Fruit fly (Drosophila melanogaster) whole organism, embryonic: ENCODE measurements around the gene CG10214.

Source experiments
- Atf3 ChIP-seq: fragments of 200-800 bp; sonication (Bioruptor generic); optimal IDR thresholded peaks from 3 replicates; lab custom pipeline; 2016; ENCODE audit warnings: missing biosample characterization, missing genetic modification characterization
- BEAF-32 ChIP-seq: fragments of 200-800 bp; sonication (Bioruptor generic); optimal IDR thresholded peaks from 3 replicates; lab custom pipeline; 2017; ENCODE audit warnings: missing biosample characterization, missing genetic modification characterization, mild to moderate bottlenecking, moderate library complexity, missing genetic modification reagents
- CG11247 ChIP-seq: fragments of 200-800 bp; sonication (Bioruptor generic); IDR thresholded peaks from 2 replicates; pipeline ENCODE4 v1.3.6; 2022; ENCODE audit warnings: missing biosample characterization, missing genetic modification characterization
- CG1233 ChIP-seq: fragments of 200-800 bp; sonication (Bioruptor generic); optimal IDR thresholded peaks from 4 replicates; lab custom pipeline; 2018; ENCODE audit warnings: missing biosample characterization, mild to moderate bottlenecking, missing genetic modification characterization
- CG16863 ChIP-seq: fragments of 200-800 bp; sonication (Bioruptor generic); optimal IDR thresholded peaks from 3 replicates; lab custom pipeline; 2016; ENCODE audit warnings: missing biosample characterization, missing genetic modification characterization
- CG17385 ChIP-seq: fragments of 200-800 bp; sonication (Bioruptor generic); optimal IDR thresholded peaks from 3 replicates; lab custom pipeline; 2018; ENCODE audit warnings: missing biosample characterization, mild to moderate bottlenecking, missing genetic modification characterization
- CG1792 ChIP-seq: fragments of 200-800 bp; sonication (Bioruptor generic); optimal IDR thresholded peaks from 2 replicates; lab custom pipeline; 2016; ENCODE audit warnings: missing biosample characterization, missing genetic modification characterization
- CG3847 ChIP-seq: fragments of 200-800 bp; sonication (Bioruptor generic); IDR thresholded peaks from 2 replicates; pipeline ENCODE4 v1.3.6; 2022; ENCODE audit warnings: missing biosample characterization, missing genetic modification characterization
- CG3995 ChIP-seq: fragments of 200-800 bp; sonication (Bioruptor generic); optimal IDR thresholded peaks from 3 replicates; lab custom pipeline; 2016; ENCODE audit warnings: missing biosample characterization, missing genetic modification characterization
- CG42726 ChIP-seq: fragments of 200-800 bp; sonication (Bioruptor generic); IDR thresholded peaks from 2 replicates; pipeline ENCODE4 v1.3.6; 2022; ENCODE audit warnings: missing biosample characterization, missing genetic modification characterization; ENCODE audit not compliant: partially characterized antibody
- CG4820 ChIP-seq: fragments of 200-800 bp; sonication (Bioruptor generic); optimal IDR thresholded peaks from 3 replicates; lab custom pipeline; 2016; ENCODE audit warnings: missing biosample characterization, missing genetic modification characterization
- CG4854 ChIP-seq: fragments of 200-800 bp; sonication (Bioruptor generic); optimal IDR thresholded peaks from 2 replicates; lab custom pipeline; 2016; ENCODE audit warnings: missing biosample characterization, missing genetic modification characterization, inconsistent platforms
- CG8478 ChIP-seq: fragments of >200 bp; optimal IDR thresholded peaks from 2 replicates; lab custom pipeline; 2018
- CG8944 ChIP-seq: fragments of 200-800 bp; sonication (Bioruptor generic); optimal IDR thresholded peaks from 3 replicates; lab custom pipeline; 2016; ENCODE audit warnings: missing biosample characterization, missing genetic modification characterization
- CG9817 ChIP-seq: fragments of 200-800 bp; sonication (Bioruptor generic); optimal IDR thresholded peaks from 2 replicates; lab custom pipeline; 2018; ENCODE audit warnings: missing biosample characterization, mild to moderate bottlenecking, missing genetic modification characterization, moderate library complexity
- Dad ChIP-seq: fragments of 200-800 bp; sonication (Bioruptor generic); optimal IDR thresholded peaks from 3 replicates; lab custom pipeline; 2016; ENCODE audit warnings: missing biosample characterization, missing genetic modification characterization
- Dip3 ChIP-seq: fragments of 200-800 bp; sonication (Bioruptor generic); optimal IDR thresholded peaks from 3 replicates; lab custom pipeline; 2016; ENCODE audit warnings: missing biosample characterization, missing genetic modification characterization
- E2f2 ChIP-seq: fragments of 200-800 bp; sonication (Bioruptor generic); IDR thresholded peaks from 2 replicates; pipeline ENCODE4 v1.3.6; 2022; ENCODE audit warnings: missing biosample characterization, missing genetic modification characterization
- Ets65A ChIP-seq: fragments of 200-800 bp; sonication (Bioruptor generic); peaks from one replicate; lab custom pipeline; 2016; ENCODE audit warnings: missing biosample characterization, missing genetic modification characterization
- HmgD ChIP-seq: fragments of 200-800 bp; sonication (Bioruptor generic); optimal IDR thresholded peaks from 3 replicates; lab custom pipeline; 2016; ENCODE audit warnings: missing biosample characterization, missing genetic modification characterization
- Hr39 ChIP-seq: fragments of >200 bp; optimal IDR thresholded peaks from 2 replicates; lab custom pipeline; 2017
- Hr51 ChIP-seq, 2 experiments: fragments of 200-800 bp; sonication (Bioruptor generic); optimal IDR thresholded peaks; 2 replicates in 1 of 2; 3 replicates in 1 of 2; lab custom pipeline; 2016 to 2018; ENCODE audit warnings: missing biosample characterization in 2 of 2, missing genetic modification characterization in 2 of 2, mild to moderate bottlenecking in 1 of 2, moderate library complexity in 1 of 2
- Lpt ChIP-seq: fragments of >200 bp; optimal IDR thresholded peaks from 2 replicates; lab custom pipeline; 2018; ENCODE audit warnings: missing biosample characterization, missing genetic modification characterization
- Med ChIP-seq: fragments of 200-800 bp; sonication (Bioruptor generic); peaks from one replicate; lab custom pipeline; 2016; ENCODE audit warnings: missing biosample characterization, missing genetic modification characterization, mild to moderate bottlenecking, inconsistent platforms, moderate library complexity
- Myb ChIP-seq: fragments of 200-800 bp; sonication (Bioruptor generic); optimal IDR thresholded peaks from 2 replicates; lab custom pipeline; 2016; ENCODE audit warnings: missing biosample characterization, missing genetic modification characterization
- NfI ChIP-seq: fragments of 200-800 bp; sonication (Bioruptor generic); optimal IDR thresholded peaks from 3 replicates; lab custom pipeline; 2018; ENCODE audit warnings: missing biosample characterization, mild to moderate bottlenecking, missing genetic modification characterization, moderate library complexity
- PHDP ChIP-seq: fragments of 200-800 bp; sonication (Bioruptor generic); optimal IDR thresholded peaks from 3 replicates; lab custom pipeline; 2018; ENCODE audit warnings: missing biosample characterization, mild to moderate bottlenecking, missing genetic modification characterization, moderate library complexity
- Rx ChIP-seq: fragments of 200-800 bp; sonication (Bioruptor generic); IDR thresholded peaks from 2 replicates; pipeline ENCODE4 v1.3.6; 2022; ENCODE audit warnings: missing biosample characterization, missing genetic modification characterization
- Six4 ChIP-seq: fragments of 200-800 bp; sonication (Bioruptor generic); optimal IDR thresholded peaks from 2 replicates; lab custom pipeline; 2016; ENCODE audit warnings: missing biosample characterization, missing genetic modification characterization
- Stat92E ChIP-seq, 3 experiments: fragments of >200 bp in 2 of 3; fragments of 200-800 bp in 1 of 3; sonication (Bioruptor generic) in 1 of 3; optimal IDR thresholded peaks; 2 replicates each; lab custom pipeline; 2017 to 2019; ENCODE audit warnings: missing biosample characterization in 3 of 3, missing genetic modification characterization in 3 of 3, mild to moderate bottlenecking in 1 of 3, moderate library complexity in 1 of 3
- ase ChIP-seq: fragments of 200-800 bp; sonication (Bioruptor generic); IDR thresholded peaks from 3 replicates; pipeline ENCODE4 v1.3.6; 2022; ENCODE audit warnings: missing biosample characterization, missing genetic modification characterization
- bcd ChIP-seq: fragments of 200-800 bp; sonication (Bioruptor generic); optimal IDR thresholded peaks from 2 replicates; lab custom pipeline; 2017; ENCODE audit warnings: missing biosample characterization, mild to moderate bottlenecking, missing genetic modification characterization
- bowl ChIP-seq: fragments of 200-800 bp; sonication (Bioruptor generic); IDR thresholded peaks from 2 replicates; pipeline ENCODE4 v1.3.6; 2022; ENCODE audit warnings: missing biosample characterization, missing genetic modification characterization
- cg ChIP-seq: fragments of 200-800 bp; sonication (Bioruptor generic); optimal IDR thresholded peaks from 3 replicates; lab custom pipeline; 2019; ENCODE audit warnings: missing biosample characterization, mild to moderate bottlenecking, missing genetic modification characterization, moderate library complexity
- chm ChIP-seq: fragments of 200-800 bp; sonication (Bioruptor generic); IDR thresholded peaks from 2 replicates; pipeline ENCODE4 v1.3.6; 2022; ENCODE audit warnings: missing biosample characterization, missing genetic modification characterization
- crp ChIP-seq, 2 experiments: fragments of 200-800 bp; sonication (Bioruptor generic); optimal IDR thresholded peaks; 2 replicates in 1 of 2; 3 replicates in 1 of 2; lab custom pipeline; 2017; ENCODE audit warnings: missing biosample characterization in 2 of 2, missing genetic modification characterization in 2 of 2, mild to moderate bottlenecking in 1 of 2, moderate library complexity in 1 of 2
- da ChIP-seq: fragments of 200-800 bp; sonication (Bioruptor generic); optimal IDR thresholded peaks from 2 replicates; lab custom pipeline; 2016; ENCODE audit warnings: missing biosample characterization, missing genetic modification characterization
- dati ChIP-seq: fragments of 200-800 bp; sonication (Bioruptor generic); IDR thresholded peaks from 2 replicates; pipeline ENCODE4 v1.3.6; 2022; ENCODE audit warnings: missing biosample characterization, missing genetic modification characterization
- dysf ChIP-seq: fragments of 200-800 bp; sonication (Bioruptor generic); IDR thresholded peaks from 3 replicates; pipeline ENCODE4 v1.3.6; 2022; ENCODE audit warnings: missing biosample characterization, missing genetic modification characterization
- fru ChIP-seq: fragments of >200 bp; optimal IDR thresholded peaks from 2 replicates; lab custom pipeline; 2017
- grau ChIP-seq: fragments of 200-800 bp; optimal IDR thresholded peaks from 3 replicates; lab custom pipeline; 2019; ENCODE audit warnings: missing biosample characterization, mild to moderate bottlenecking, missing genetic modification characterization, moderate library complexity
- klu ChIP-seq: fragments of 200-800 bp; sonication (Bioruptor generic); IDR thresholded peaks from 2 replicates; pipeline ENCODE4 v1.3.6; 2022; ENCODE audit warnings: missing biosample characterization, missing genetic modification characterization
- lola ChIP-seq, 3 experiments: fragments of >200 bp in 2 of 3; fragments of 200-800 bp in 1 of 3; sonication (Bioruptor generic) in 1 of 3; optimal IDR thresholded peaks; 2 replicates each; lab custom pipeline; 2017 to 2019; ENCODE audit warnings: missing biosample characterization in 3 of 3, missing genetic modification characterization in 3 of 3, mild to moderate bottlenecking in 1 of 3, moderate library complexity in 1 of 3
- nerfin-1 ChIP-seq: fragments of 200-800 bp; sonication (Bioruptor generic); optimal IDR thresholded peaks from 3 replicates; lab custom pipeline; 2019; ENCODE audit warnings: missing biosample characterization, mild to moderate bottlenecking, missing genetic modification characterization, moderate library complexity
- pita ChIP-seq: fragments of 200-800 bp; sonication (Bioruptor generic); optimal IDR thresholded peaks from 2 replicates; lab custom pipeline; 2017; ENCODE audit warnings: missing biosample characterization, mild to moderate bottlenecking, missing genetic modification characterization
- psq ChIP-seq: fragments of 200-800 bp; sonication (Bioruptor generic); optimal IDR thresholded peaks from 2 replicates; lab custom pipeline; 2017; ENCODE audit warnings: missing biosample characterization, missing genetic modification characterization
- pum ChIP-seq: fragments of 200-800 bp; sonication (Bioruptor generic); optimal IDR thresholded peaks from 2 replicates; lab custom pipeline; 2016; ENCODE audit warnings: missing biosample characterization, missing genetic modification characterization
- sna ChIP-seq: fragments of 200-800 bp; sonication (Bioruptor generic); IDR thresholded peaks from 2 replicates; pipeline ENCODE4 v1.3.6; 2022; ENCODE audit warnings: missing biosample characterization, missing genetic modification characterization; ENCODE audit not compliant: partially characterized antibody
- trem ChIP-seq: fragments of 200-800 bp; optimal IDR thresholded peaks from 3 replicates; lab custom pipeline; 2019; ENCODE audit warnings: missing biosample characterization, mild to moderate bottlenecking, missing genetic modification characterization, moderate library complexity
- unpg ChIP-seq: fragments of 200-800 bp; sonication (Bioruptor generic); optimal IDR thresholded peaks from 3 replicates; lab custom pipeline; 2018; ENCODE audit warnings: missing biosample characterization, mild to moderate bottlenecking, missing genetic modification characterization, moderate library complexity
- z ChIP-seq: fragments of 200-800 bp; sonication (Bioruptor generic); IDR thresholded peaks from 3 replicates; pipeline ENCODE4 v1.3.6; 2022; ENCODE audit warnings: missing biosample characterization, missing genetic modification characterization

Gene CG10214

dm6 chr3R:23723381-23724034, 43.8 kb downstream of the CG10214 start (continued):
- peak; percentile 36; the same call in 1 of the 2 replicates for TF ChIP-seq E2f2
- no peak for TF ChIP-seq CG8478 (lab: Kevin White, UChicago)
- peak; percentile 63 for TF ChIP-seq cg
- TF ChIP-seq CG4854 (GFP tag; lab: Kevin White, UChicago), result peak; percentile 37
- no peak for TF ChIP-seq NfI (GFP tag; lab: Kevin White, UChicago)
- peak; percentile 49; the same call in 1 of the 2 replicates for TF ChIP-seq bowl
- no peak for TF ChIP-seq CG11247 (GFP tag; lab: Robert Waterston, UW)
- peak; percentile 9 for TF ChIP-seq trem (tag; lab: Kevin White, UChicago)
- TF ChIP-seq bcd (GFP tag; lab: Kevin White, UChicago), result peak; percentile 61
- no peak for TF ChIP-seq fru (lab: Kevin White, UChicago)
- TF ChIP-seq grau (tag; lab: Kevin White, UChicago), result no peak
- TF ChIP-seq chm (GFP tag; lab: Robert Waterston, UW), result 0 out of 2 replicates have a peak, but pooled peaks have one; percentile 58
- TF ChIP-seq CG1233 (GFP tag; lab: Kevin White, UChicago), result peak; percentile 36
- no peak for TF ChIP-seq Dip3 (GFP tag; lab: Kevin White, UChicago)
- peak; percentile 22 for TF ChIP-seq Myb (GFP tag; lab: Kevin White, UChicago)
- no peak for TF ChIP-seq Hr39
- TF ChIP-seq CG16863 (GFP tag; lab: Kevin White, UChicago), result no peak
- no peak for TF ChIP-seq Ets65A (GFP tag; lab: Kevin White, UChicago)
- TF ChIP-seq CG42726 (GFP tag; lab: Robert Waterston, UW), result no peak
- TF ChIP-seq ase (GFP tag; lab: Robert Waterston, UW), result peak; percentile 50; the same call in 1 of the 3 replicates
- TF ChIP-seq sna (GFP tag; lab: Robert Waterston, UW), result no peak
- TF ChIP-seq Dad, result no peak
- no peak for TF ChIP-seq unpg
- TF ChIP-seq CG3847 (GFP tag; lab: Robert Waterston, UW), result no peak
- peak; percentile 54 for TF ChIP-seq nerfin-1
- TF ChIP-seq PHDP, result peak; percentile 19
- peak; percentile 10 for TF ChIP-seq pum (GFP tag; lab: Kevin White, UChicago)
- TF ChIP-seq Med (GFP tag; lab: Kevin White, UChicago), result peak; percentile 97
- TF ChIP-seq dati (GFP tag; lab: Robert Waterston, UW), result 0 out of 2 replicates have a peak, but pooled peaks have one; percentile 19
- TF ChIP-seq Stat92E (GFP tag; optimal IDR thresholded peaks at IDR 0.05; lab: Kevin White, UChicago), result peak in 1 of 3 experiments; percentile 47
- TF ChIP-seq CG8944 (GFP tag; lab: Kevin White, UChicago), result no peak
- no peak for TF ChIP-seq Six4 (GFP tag; lab: Kevin White, UChicago)
- TF ChIP-seq pita (GFP tag; lab: Kevin White, UChicago), result no peak
- TF ChIP-seq CG4820 (GFP tag; lab: Kevin White, UChicago), result no peak
- TF ChIP-seq z (GFP tag; lab: Robert Waterston, UW), result peak; percentile 56; the same call in 1 of the 3 replicates
- TF ChIP-seq BEAF-32, result no peak
- no peak; the same call in 1 of the 2 replicates for TF ChIP-seq Rx (GFP tag; lab: Robert Waterston, UW)
- TF ChIP-seq lola (GFP tag; optimal IDR thresholded peaks at IDR 0.05; lab: Kevin White, UChicago), result no peak
- TF ChIP-seq HmgD (GFP tag; lab: Kevin White, UChicago), result no peak
- TF ChIP-seq psq (GFP tag; lab: Kevin White, UChicago), result no peak
- TF ChIP-seq dysf (GFP tag; lab: Robert Waterston, UW), result peak; percentile 42; the same call in 1 of the 3 replicates
- TF ChIP-seq CG9817, result peak; percentile 7
- peak; percentile 25 for TF ChIP-seq CG17385
- no peak for TF ChIP-seq Lpt (GFP tag; lab: Kevin White, UChicago)
- TF ChIP-seq crp (GFP tag; optimal IDR thresholded peaks at IDR 0.05; lab: Kevin White, UChicago), result no peak
- no peak for TF ChIP-seq Atf3 (GFP tag; lab: Kevin White, UChicago)
- TF ChIP-seq da (GFP tag; lab: Kevin White, UChicago), result no peak
- TF ChIP-seq CG1792 (GFP tag; lab: Kevin White, UChicago), result no peak
- TF ChIP-seq klu (GFP tag; lab: Robert Waterston, UW), result no peak
- TF ChIP-seq CG3995 (GFP tag; lab: Kevin White, UChicago), result no peak
- TF ChIP-seq Hr51 (GFP tag; optimal IDR thresholded peaks at IDR 0.05; lab: Kevin White, UChicago), result no peak
